Fruit fly (Drosophila melanogaster) whole organism, wandering third instar larva: ENCODE data around the gene CG17198.

Experiments
- Abd-B ChIP-seq: fragments of >200 bp; optimal IDR thresholded peaks from 2 replicates; lab custom pipeline; 2017; ENCODE audit warnings: missing biosample characterization, missing genetic modification characterization
- CG9705 ChIP-seq: fragments of 200-800 bp; sonication (Bioruptor generic); optimal IDR thresholded peaks from 2 replicates; lab custom pipeline; 2018; ENCODE audit warnings: missing biosample characterization, mild to moderate bottlenecking, missing genetic modification characterization
- CrebA ChIP-seq: fragments of 200-800 bp; sonication (Bioruptor generic); optimal IDR thresholded peaks from 2 replicates; lab custom pipeline; 2016; ENCODE audit warnings: missing biosample characterization, mild to moderate bottlenecking, missing genetic modification characterization, borderline replicate concordance
- Dfd ChIP-seq: fragments of >200 bp; optimal IDR thresholded peaks from 2 replicates; lab custom pipeline; 2017; ENCODE audit warnings: missing biosample characterization, missing genetic modification characterization
- Dif ChIP-seq: fragments of 200-275, 200-300 bp; sonication (Bioruptor generic); optimal IDR thresholded peaks from 2 replicates; lab custom pipeline; 2018; ENCODE audit warnings: missing biosample characterization, missing genetic modification characterization; ENCODE audit not compliant: partially characterized antibody
- GATAd ChIP-seq: sonication (Bioruptor generic); optimal IDR thresholded peaks from 2 replicates; lab custom pipeline; 2016; ENCODE audit warnings: missing biosample characterization, missing genetic modification characterization
- HLH106 ChIP-seq: fragments of 200-800 bp; optimal IDR thresholded peaks from 3 replicates; lab custom pipeline; 2019; ENCODE audit warnings: missing biosample characterization, mild to moderate bottlenecking, missing genetic modification characterization, moderate library complexity
- Hnf4 ChIP-seq: fragments of 200-800 bp; sonication (Bioruptor generic); optimal IDR thresholded peaks from 2 replicates; lab custom pipeline; 2016; ENCODE audit warnings: missing biosample characterization, mild to moderate bottlenecking, missing genetic modification characterization
- Hr78 ChIP-seq: fragments of >200 bp; optimal IDR thresholded peaks from 2 replicates; lab custom pipeline; 2017; ENCODE audit warnings: missing biosample characterization, missing genetic modification characterization
- Hr83 ChIP-seq: fragments of 200-300 bp; sonication (Bioruptor generic); optimal IDR thresholded peaks from 2 replicates; lab custom pipeline; 2016; ENCODE audit warnings: missing biosample characterization, mild to moderate bottlenecking, missing genetic modification characterization, moderate library complexity; ENCODE audit not compliant: poor library complexity, severe bottlenecking
- Jra ChIP-seq: sonication (Bioruptor generic); optimal IDR thresholded peaks from 2 replicates; lab custom pipeline; 2016; ENCODE audit warnings: missing biosample characterization, missing genetic modification characterization
- Mio ChIP-seq: sonication (Bioruptor generic); optimal IDR thresholded peaks from 2 replicates; lab custom pipeline; 2016; ENCODE audit warnings: missing biosample characterization, missing genetic modification characterization
- Myc ChIP-seq: fragments of >200 bp; optimal IDR thresholded peaks from 2 replicates; lab custom pipeline; 2017
- N ChIP-seq: fragments of >200 bp; optimal IDR thresholded peaks from 2 replicates; lab custom pipeline; 2018; ENCODE audit warnings: missing biosample characterization, missing external identifiers, missing genetic modification characterization
- OdsH ChIP-seq: fragments of 200-800 bp; sonication (Bioruptor generic); optimal IDR thresholded peaks from 2 replicates; lab custom pipeline; 2016; ENCODE audit warnings: missing biosample characterization, mild to moderate bottlenecking, missing genetic modification characterization
- Rel ChIP-seq, 2 experiments: fragments of 200-800 bp; sonication (Bioruptor generic) in 1 of 2; optimal IDR thresholded peaks; 2 replicates in 1 of 2; 3 replicates in 1 of 2; lab custom pipeline; 2016 to 2019; ENCODE audit warnings: mild to moderate bottlenecking in 2 of 2, missing biosample characterization in 2 of 2, missing genetic modification characterization in 2 of 2, moderate library complexity in 1 of 2
- Sp1 ChIP-seq: fragments of 200-800 bp; sonication (Bioruptor generic); optimal IDR thresholded peaks from 3 replicates; lab custom pipeline; 2019; ENCODE audit warnings: missing biosample characterization, mild to moderate bottlenecking, missing genetic modification characterization, moderate library complexity
- Vsx2 ChIP-seq: fragments of 200-300, 225-300 bp; sonication (Bioruptor generic); optimal IDR thresholded peaks from 2 replicates; lab custom pipeline; 2018; ENCODE audit warnings: missing biosample characterization, missing genetic modification characterization; ENCODE audit not compliant: partially characterized antibody
- br ChIP-seq: fragments of 200-800 bp; sonication (Bioruptor generic); optimal IDR thresholded peaks from 2 replicates; lab custom pipeline; 2016; ENCODE audit warnings: missing biosample characterization, missing genetic modification characterization
- dl ChIP-seq, 2 experiments: fragments of 175-275, 200-275 bp in 1 of 2; fragments of 200-275 bp in 1 of 2; sonication (Bioruptor generic); optimal IDR thresholded peaks; lab custom pipeline; 2018; ENCODE audit warnings: mild to moderate bottlenecking in 2 of 2, missing biosample characterization in 2 of 2, missing genetic modification characterization in 2 of 2, moderate library complexity in 2 of 2; ENCODE audit not compliant: partially characterized antibody in 2 of 2, insufficient read depth in 1 of 2
- dsf ChIP-seq: sonication (Bioruptor generic); optimal IDR thresholded peaks from 2 replicates; lab custom pipeline; 2016; ENCODE audit warnings: missing biosample characterization, missing genetic modification characterization, borderline replicate concordance
- ey ChIP-seq: fragments of 200-800 bp; sonication (Bioruptor generic); optimal IDR thresholded peaks from 2 replicates; lab custom pipeline; 2016; ENCODE audit warnings: missing biosample characterization, missing genetic modification characterization
- foxo ChIP-seq, 2 experiments: fragments of 200-800 bp; sonication (Bioruptor generic); optimal IDR thresholded peaks; 2 replicates in 1 of 2; 3 replicates in 1 of 2; lab custom pipeline; 2016 to 2017; ENCODE audit warnings: missing biosample characterization in 2 of 2, missing genetic modification characterization in 2 of 2
- fru ChIP-seq: fragments of 200-800 bp; sonication (Bioruptor generic); optimal IDR thresholded peaks from 3 replicates; lab custom pipeline; 2016; ENCODE audit warnings: missing biosample characterization, mild to moderate bottlenecking, missing genetic modification characterization
- jim ChIP-seq: fragments of 175-275, 200-325 bp; sonication (Bioruptor generic); optimal IDR thresholded peaks from 2 replicates; lab custom pipeline; 2016; ENCODE audit warnings: missing biosample characterization, mild to moderate bottlenecking, missing genetic modification characterization
- pan ChIP-seq: fragments of >200 bp; optimal IDR thresholded peaks from 2 replicates; lab custom pipeline; 2017
- psq ChIP-seq: fragments of 200-800 bp; sonication (Bioruptor generic); optimal IDR thresholded peaks from 3 replicates; lab custom pipeline; 2017; ENCODE audit warnings: missing biosample characterization, mild to moderate bottlenecking, missing genetic modification characterization, moderate library complexity
- sage ChIP-seq: fragments of 200-800 bp; sonication (Bioruptor generic); optimal IDR thresholded peaks from 2 replicates; lab custom pipeline; 2016; ENCODE audit warnings: missing biosample characterization, mild to moderate bottlenecking, missing genetic modification characterization
- tai ChIP-seq: sonication (Bioruptor generic); optimal IDR thresholded peaks from 2 replicates; lab custom pipeline; 2016; ENCODE audit warnings: missing biosample characterization, missing genetic modification characterization
- usp ChIP-seq: fragments of >200 bp; optimal IDR thresholded peaks from 2 replicates; lab custom pipeline; 2017; ENCODE audit warnings: missing biosample characterization, missing genetic modification characterization

The CG17198 gene

DNA sequence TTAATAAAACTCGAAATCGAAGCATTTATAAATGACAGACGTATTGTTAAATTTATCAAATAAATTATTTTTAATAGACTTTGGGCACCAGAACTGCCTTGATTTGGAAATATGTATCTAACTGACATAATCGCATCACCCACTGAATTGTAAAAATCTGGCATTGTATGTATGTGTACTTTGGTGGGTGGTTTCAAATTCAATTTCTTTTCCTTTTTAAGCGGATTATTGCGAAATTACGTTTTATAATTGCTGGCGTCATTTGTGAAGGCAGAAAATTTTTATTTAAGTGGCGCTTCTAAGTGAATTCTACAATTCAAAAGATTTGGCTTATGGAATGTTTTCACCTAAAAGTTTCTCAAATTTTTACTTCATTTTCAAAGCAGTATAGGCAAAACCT lies 3.0 kb upstream of the CG17198 start, which contains the start of gene CG4956:
Gene CG4956, minus strand, starts transcription at position 101 of the 400 bp plus-strand sequence.
- no peak for TF ChIP-seq Abd-B
- TF ChIP-seq, all 38 proteins: peak for 0

DNA sequence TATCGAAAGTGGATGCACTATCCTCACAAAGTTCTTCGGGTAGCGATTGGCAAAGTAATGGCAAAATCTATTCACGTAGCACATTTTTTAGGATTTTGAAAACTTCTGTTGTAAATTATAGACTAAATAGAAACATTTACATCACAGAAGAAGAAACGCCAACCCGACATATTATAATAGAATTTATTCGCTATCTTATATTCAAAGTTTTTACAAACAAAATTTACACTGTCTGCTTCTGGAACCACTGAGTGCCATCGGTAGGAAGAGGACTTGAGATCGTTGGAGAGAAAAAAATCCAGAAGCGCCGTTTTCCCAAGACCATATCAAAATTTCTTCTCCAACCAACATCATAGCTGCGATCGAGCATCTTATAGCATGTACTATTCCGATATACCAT lies 1.9 kb upstream of the CG17198 start, which contains the start of gene CG17195:
Gene CG17195, minus strand, starts transcription at position 101 of the 400 bp plus-strand sequence.
- TF ChIP-seq fru (GFP tag; lab: Kevin White, UChicago) (no peak), OdsH (GFP tag; lab: Kevin White, UChicago) (no peak), CrebA (GFP tag; lab: Kevin White, UChicago) (no peak), Dif (no peak), tai (GFP tag; lab: Kevin White, UChicago) (no peak), CG9705 (GFP tag; lab: Kevin White, UChicago) (no peak), GATAd (no peak), Hr78 (GFP tag; lab: Kevin White, UChicago) (no peak), Myc (lab: Kevin White, UChicago) (no peak), Abd-B (no peak)
- TF ChIP-seq, all 38 proteins: peak for 0

- TF ChIP-seq Dfd (GFP tag; lab: Kevin White, UChicago), result no peak
- TF ChIP-seq Jra (GFP tag; lab: Kevin White, UChicago), result no peak
- TF ChIP-seq foxo (GFP tag; optimal IDR thresholded peaks at IDR 0.05; lab: Kevin White, UChicago), result no peak
- TF ChIP-seq Hr83 (GFP tag; lab: Kevin White, UChicago), result no peak
- no peak for TF ChIP-seq jim (GFP tag; lab: Kevin White, UChicago)
- TF ChIP-seq HLH106 (tag; lab: Kevin White, UChicago), result no peak
- no peak for TF ChIP-seq N (GFP tag; lab: Kevin White, UChicago)
- no peak for TF ChIP-seq ey
- no peak for TF ChIP-seq usp
- TF ChIP-seq Hr78 (GFP tag; lab: Kevin White, UChicago), result no peak
- TF ChIP-seq Abd-B, result no peak
- TF ChIP-seq Myc (lab: Kevin White, UChicago), result no peak
- no peak for TF ChIP-seq Hnf4
- TF ChIP-seq dl (GFP tag; optimal IDR thresholded peaks at IDR 0.05; lab: Kevin White, UChicago; ENCODE audit: insufficient read depth in 1 of 2, partially characterized antibody in 2 of 2), result no peak
- no peak for TF ChIP-seq fru (GFP tag; lab: Kevin White, UChicago)
- no peak for TF ChIP-seq psq (GFP tag; lab: Kevin White, UChicago)
Measured at dm6 chr3R:25776137-25776536, 968 bp upstream of the CG17198 start, which contains the start of gene CG17196. Gene CG17196 (minus strand): TSS chr3R:25776237.

dm6 chr3R:25763005-25763404 lies 12.2 kb downstream of the CG17198 start, which contains the start of gene LpR1:
Gene LpR1 (minus strand): TSS chr3R:25763105.
- TF ChIP-seq psq (GFP tag; lab: Kevin White, UChicago), result no peak
- no peak for TF ChIP-seq Mio (GFP tag; lab: Kevin White, UChicago)
- no peak for TF ChIP-seq dsf (GFP tag; lab: Kevin White, UChicago)
- no peak for TF ChIP-seq Dfd (GFP tag; lab: Kevin White, UChicago)
- TF ChIP-seq sage (GFP tag; lab: Kevin White, UChicago), result no peak
- TF ChIP-seq Hr83 (GFP tag; lab: Kevin White, UChicago), result no peak
- no peak for TF ChIP-seq ey
- TF ChIP-seq Dif, result no peak
- no peak for TF ChIP-seq CrebA (GFP tag; lab: Kevin White, UChicago)
- no peak for TF ChIP-seq fru (GFP tag; lab: Kevin White, UChicago)
- TF ChIP-seq Rel (GFP tag; optimal IDR thresholded peaks at IDR 0.05; lab: Kevin White, UChicago), result no peak
- TF ChIP-seq Rel (tag; optimal IDR thresholded peaks at IDR 0.05; lab: Kevin White, UChicago), result no peak
- no peak for TF ChIP-seq Sp1 (GFP tag; lab: Kevin White, UChicago)
- TF ChIP-seq usp, result no peak

DNA sequence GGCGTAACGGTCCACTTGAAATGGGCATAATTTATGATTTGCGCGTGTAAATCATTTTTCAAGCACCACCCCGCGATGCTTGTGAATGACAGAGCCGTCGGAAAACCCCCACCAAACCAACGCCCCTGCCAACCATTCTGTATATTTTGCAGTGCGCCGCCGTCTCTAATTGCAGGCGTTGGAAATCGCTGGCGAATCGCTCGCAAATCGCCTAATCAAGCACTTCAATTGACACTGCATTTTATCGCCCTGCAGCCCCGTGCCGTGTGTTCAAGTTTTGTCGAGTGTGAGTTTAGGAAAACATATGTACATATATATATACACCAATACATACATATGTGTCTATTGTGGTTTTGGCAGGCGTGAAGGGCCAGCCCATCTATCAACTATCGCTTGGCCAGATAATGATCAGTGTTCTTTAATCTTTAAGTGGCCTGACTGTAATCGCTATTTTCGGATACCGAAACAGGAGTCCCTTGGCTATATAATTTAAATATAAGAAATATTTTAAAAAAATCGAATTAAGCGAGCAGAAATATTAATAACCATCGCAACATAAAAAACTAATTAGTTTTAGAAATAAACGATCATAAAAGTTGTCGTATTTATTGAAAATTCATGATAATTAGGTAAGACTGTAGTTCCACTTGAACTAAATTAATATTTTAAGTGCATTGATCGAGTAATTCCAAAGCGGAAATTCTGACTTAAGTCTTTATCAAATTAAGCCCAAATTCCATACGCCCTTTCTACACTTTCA lies 13.0 kb downstream of the CG17198 start:
- TF ChIP-seq fru (GFP tag; lab: Kevin White, UChicago) (no peak), Myc (lab: Kevin White, UChicago) (no peak), CrebA (GFP tag; lab: Kevin White, UChicago) (no peak), jim (GFP tag; lab: Kevin White, UChicago) (no peak), usp (no peak), OdsH (GFP tag; lab: Kevin White, UChicago) (no peak), Jra (GFP tag; lab: Kevin White, UChicago) (no peak), br (no peak), N (GFP tag; lab: Kevin White, UChicago) (no peak), Rel (GFP tag; optimal IDR thresholded peaks at IDR 0.05; lab: Kevin White, UChicago) (no peak), Rel (tag; optimal IDR thresholded peaks at IDR 0.05; lab: Kevin White, UChicago) (no peak), Vsx2 (no peak), Hr78 (GFP tag; lab: Kevin White, UChicago) (no peak), pan (lab: Kevin White, UChicago) (no peak), dsf (GFP tag; lab: Kevin White, UChicago) (no peak)
